Worm (Caenorhabditis elegans) whole organism, L3 larva: ENCODE measurements around the gene C05G5.3.

Experiments
- ZK546.5 ChIP-seq: sonication (generic microtip); optimal IDR thresholded peaks from 2 replicates; lab custom pipeline; 2017; ENCODE audit warnings: missing biosample characterization, missing genetic modification characterization
- aly-2 ChIP-seq: fragments of 150-350 bp; optimal IDR thresholded peaks from 2 replicates; lab custom pipeline; 2014; ENCODE audit warnings: missing biosample characterization, missing genetic modification characterization
- ama-1 ChIP-seq: fragments of 150-350 bp; optimal IDR thresholded peaks from 2 replicates; lab custom pipeline; 2018
- ceh-16 ChIP-seq: sonication (generic microtip); optimal IDR thresholded peaks from 2 replicates; lab custom pipeline; 2017; ENCODE audit warnings: missing biosample characterization, missing genetic modification characterization
- ceh-82 ChIP-seq: fragments of 150-350 bp; optimal IDR thresholded peaks from 2 replicates; lab custom pipeline; 2014; ENCODE audit warnings: missing biosample characterization, missing genetic modification characterization
- daf-12 ChIP-seq: fragments of 150-350 bp; optimal IDR thresholded peaks from 2 replicates; lab custom pipeline; 2014; ENCODE audit warnings: missing biosample characterization, missing genetic modification reagents, missing genetic modification characterization
- elt-2 ChIP-seq: sonication (generic microtip); optimal IDR thresholded peaks from 2 replicates; lab custom pipeline; 2016; ENCODE audit warnings: missing genetic modification reagents, mild to moderate bottlenecking, missing genetic modification characterization, missing compliant biosample characterization
- elt-3 ChIP-seq, 3 experiments: fragments of 150-350 bp in 1 of 3; sonication (generic microtip) in 2 of 3; optimal IDR thresholded peaks; 2 replicates in 2 of 3; 4 replicates in 1 of 3; lab custom pipeline; 2014 to 2017; ENCODE audit warnings: missing biosample characterization in 3 of 3, missing genetic modification characterization in 3 of 3
- eor-1 ChIP-seq, 2 experiments: fragments of 150-350 bp; optimal IDR thresholded peaks; 2 replicates each; lab custom pipeline; 2014 to 2018; ENCODE audit warnings: missing biosample characterization in 2 of 2, missing genetic modification characterization in 2 of 2
- fkh-10 ChIP-seq: sonication (generic microtip); optimal IDR thresholded peaks from 2 replicates; lab custom pipeline; 2017; ENCODE audit warnings: missing biosample characterization, missing genetic modification reagents, missing genetic modification characterization
- fkh-2 ChIP-seq: fragments of 150-350 bp; optimal IDR thresholded peaks from 2 replicates; lab custom pipeline; 2014; ENCODE audit warnings: missing biosample characterization, missing genetic modification reagents, missing genetic modification characterization
- fos-1 ChIP-seq: fragments of 150-350 bp; optimal IDR thresholded peaks from 2 replicates; lab custom pipeline; 2014; ENCODE audit warnings: missing biosample characterization, missing genetic modification characterization
- hmg-11 ChIP-seq: sonication (generic microtip); optimal IDR thresholded peaks from 2 replicates; lab custom pipeline; 2016; ENCODE audit warnings: missing genetic modification characterization, missing compliant biosample characterization
- lin-15B ChIP-seq: fragments of 150-350 bp; optimal IDR thresholded peaks from 2 replicates; lab custom pipeline; 2014; ENCODE audit warnings: missing biosample characterization, missing genetic modification characterization
- lin-39 ChIP-seq: fragments of 150-350 bp; optimal IDR thresholded peaks from 2 replicates; lab custom pipeline; 2018; ENCODE audit warnings: missing biosample characterization, missing genetic modification reagents, missing genetic modification characterization
- lsy-12 ChIP-seq: sonication (generic microtip); optimal IDR thresholded peaks from 2 replicates; lab custom pipeline; 2016; ENCODE audit warnings: mild to moderate bottlenecking, missing genetic modification characterization, missing compliant biosample characterization
- mdl-1 ChIP-seq: fragments of 150-350 bp; optimal IDR thresholded peaks from 2 replicates; lab custom pipeline; 2014; ENCODE audit warnings: missing biosample characterization, missing genetic modification characterization
- mml-1 ChIP-seq: fragments of 150-350 bp; sonication (generic microtip); optimal IDR thresholded peaks from 3 replicates; lab custom pipeline; 2014; ENCODE audit warnings: missing biosample characterization, missing genetic modification characterization
- nfya-1 ChIP-seq: sonication (generic microtip); optimal IDR thresholded peaks from 2 replicates; lab custom pipeline; 2017; ENCODE audit warnings: missing genetic modification characterization, mild to moderate bottlenecking, missing compliant biosample characterization, antibody characterized with exemption, moderate library complexity; ENCODE audit not compliant: insufficient read depth
- nhr-11 ChIP-seq: fragments of 150-350 bp; optimal IDR thresholded peaks from 2 replicates; lab custom pipeline; 2014; ENCODE audit warnings: missing biosample characterization, missing genetic modification characterization
- nhr-12 ChIP-seq: fragments of 150-350 bp; optimal IDR thresholded peaks from 2 replicates; lab custom pipeline; 2014; ENCODE audit warnings: missing biosample characterization, missing genetic modification characterization
- nhr-23 ChIP-seq: fragments of 150-350 bp; optimal IDR thresholded peaks from 2 replicates; lab custom pipeline; 2014; ENCODE audit warnings: missing biosample characterization, missing genetic modification reagents, missing genetic modification characterization
- nhr-25 ChIP-seq: sonication (generic microtip); optimal IDR thresholded peaks from 2 replicates; lab custom pipeline; 2017; ENCODE audit warnings: missing biosample characterization, missing genetic modification characterization
- nhr-28 ChIP-seq: fragments of 150-350 bp; optimal IDR thresholded peaks from 2 replicates; lab custom pipeline; 2014; ENCODE audit warnings: missing biosample characterization, missing genetic modification characterization
- nhr-43 ChIP-seq: sonication (generic microtip); optimal IDR thresholded peaks from 2 replicates; lab custom pipeline; 2016; ENCODE audit warnings: mild to moderate bottlenecking, missing genetic modification characterization, missing compliant biosample characterization; ENCODE audit not compliant: poor library complexity, severe bottlenecking
- nhr-67 ChIP-seq: fragments of 150-350 bp; optimal IDR thresholded peaks from 2 replicates; lab custom pipeline; 2014; ENCODE audit warnings: missing biosample characterization, missing genetic modification characterization
- nhr-76 ChIP-seq: fragments of 150-350 bp; sonication (generic microtip); optimal IDR thresholded peaks from 5 replicates; lab custom pipeline; 2014; ENCODE audit warnings: missing biosample characterization, missing genetic modification characterization
- nhr-77 ChIP-seq: fragments of 150-350 bp; optimal IDR thresholded peaks from 2 replicates; lab custom pipeline; 2014; ENCODE audit warnings: missing biosample characterization, missing genetic modification characterization
- pha-4 ChIP-seq: fragments of 150-350 bp; optimal IDR thresholded peaks from 2 replicates; lab custom pipeline; 2014; ENCODE audit warnings: missing biosample characterization, missing genetic modification reagents, missing genetic modification characterization
- pqm-1 ChIP-seq: fragments of 150-350 bp; optimal IDR thresholded peaks from 2 replicates; lab custom pipeline; 2017; ENCODE audit warnings: missing biosample characterization, missing genetic modification characterization, inconsistent platforms
- sea-2 ChIP-seq: fragments of 150-350 bp; sonication (generic microtip); optimal IDR thresholded peaks from 4 replicates; lab custom pipeline; 2014; ENCODE audit warnings: missing biosample characterization, missing genetic modification reagents, missing genetic modification characterization
- skn-1 ChIP-seq: fragments of 150-350 bp; optimal IDR thresholded peaks from 2 replicates; lab custom pipeline; 2014; ENCODE audit warnings: missing biosample characterization, missing genetic modification characterization
- snpc-4 ChIP-seq: fragments of 150-350 bp; optimal IDR thresholded peaks from 2 replicates; lab custom pipeline; 2014; ENCODE audit warnings: missing biosample characterization, missing genetic modification characterization
- tbx-2 ChIP-seq: sonication (generic microtip); optimal IDR thresholded peaks from 2 replicates; lab custom pipeline; 2016; ENCODE audit warnings: mild to moderate bottlenecking, missing genetic modification characterization, missing compliant biosample characterization
- unc-39 ChIP-seq: sonication (generic microtip); optimal IDR thresholded peaks from 4 replicates; lab custom pipeline; 2017; ENCODE audit warnings: missing biosample characterization, missing genetic modification characterization
- unc-62 ChIP-seq: fragments of 150-350 bp; sonication (generic microtip); optimal IDR thresholded peaks from 4 replicates; lab custom pipeline; 2014; ENCODE audit warnings: missing biosample characterization, missing genetic modification reagents, missing genetic modification characterization
- zag-1 ChIP-seq: fragments of 150-350 bp; optimal IDR thresholded peaks from 2 replicates; lab custom pipeline; 2014; ENCODE audit warnings: missing biosample characterization, missing genetic modification characterization

The C05G5.3 gene

ce11 chrX:14745218-14745617 lies 6.6 kb downstream of the C05G5.3 start:
- TF ChIP-seq eor-1 (tag; optimal IDR thresholded peaks at IDR 0.05; lab: Kevin White, UChicago) (no peak), elt-2 (tag; lab: Kevin White, UChicago) (no peak), daf-12 (tag; lab: Kevin White, UChicago) (no peak), hmg-11 (no peak), pha-4 (tag; lab: Kevin White, UChicago) (peak; percentile 47), nhr-77 (tag; lab: Kevin White, UChicago) (no peak), sea-2 (GFP tag; lab: Kevin White, UChicago) (no peak), nfya-1 (tag; lab: Kevin White, UChicago) (no peak), ceh-16 (tag; lab: Kevin White, UChicago) (no peak), ama-1 (lab: Kevin White, UChicago) (no peak), nhr-23 (tag; lab: Kevin White, UChicago) (peak; percentile 89)

- TF ChIP-seq lsy-12 (tag; lab: Kevin White, UChicago) (no peak), nhr-67 (tag; lab: Kevin White, UChicago) (no peak), hmg-11 (peak; percentile 85), pqm-1 (tag; lab: Kevin White, UChicago) (peak; percentile 39), ZK546.5 (tag; lab: Kevin White, UChicago) (no peak), elt-2 (tag; lab: Kevin White, UChicago) (peak; percentile 15), nhr-77 (tag; lab: Kevin White, UChicago) (no peak), elt-3 (tag; optimal IDR thresholded peaks at IDR 0.05; lab: Kevin White, UChicago) (no peak), nhr-43 (tag; lab: Kevin White, UChicago) (no peak), nhr-11 (tag; lab: Kevin White, UChicago) (no peak), nhr-23 (tag; lab: Kevin White, UChicago) (no peak), nfya-1 (tag; lab: Kevin White, UChicago) (peak; percentile 62), skn-1 (tag; lab: Kevin White, UChicago) (no peak), fos-1 (tag; lab: Kevin White, UChicago) (no peak), nhr-28 (no peak), nhr-25 (tag; lab: Kevin White, UChicago) (no peak), zag-1 (tag; lab: Kevin White, UChicago) (no peak), eor-1 (tag; optimal IDR thresholded peaks at IDR 0.05; lab: Kevin White, UChicago) (no peak), nhr-12 (no peak), sea-2 (GFP tag; lab: Kevin White, UChicago) (no peak), pha-4 (tag; lab: Kevin White, UChicago) (peak; percentile 5), fkh-2 (tag; lab: Kevin White, UChicago) (no peak), mml-1 (tag; lab: Kevin White, UChicago) (no peak), unc-39 (no peak), aly-2 (no peak), fkh-10 (no peak), daf-12 (tag; lab: Kevin White, UChicago) (no peak), lin-39 (tag; lab: Kevin White, UChicago) (peak; percentile 89), tbx-2 (peak; percentile 21), lin-15B (tag; lab: Kevin White, UChicago) (peak; percentile 42), ceh-82 (tag; lab: Kevin White, UChicago) (no peak), ceh-16 (tag; lab: Kevin White, UChicago) (no peak), nhr-76 (tag; lab: Kevin White, UChicago) (no peak), mdl-1 (tag; lab: Kevin White, UChicago) (no peak), snpc-4 (peak; percentile 82)
Measured at ce11 chrX:14744496-14744895, 7.3 kb downstream of the C05G5.3 start.

DNA sequence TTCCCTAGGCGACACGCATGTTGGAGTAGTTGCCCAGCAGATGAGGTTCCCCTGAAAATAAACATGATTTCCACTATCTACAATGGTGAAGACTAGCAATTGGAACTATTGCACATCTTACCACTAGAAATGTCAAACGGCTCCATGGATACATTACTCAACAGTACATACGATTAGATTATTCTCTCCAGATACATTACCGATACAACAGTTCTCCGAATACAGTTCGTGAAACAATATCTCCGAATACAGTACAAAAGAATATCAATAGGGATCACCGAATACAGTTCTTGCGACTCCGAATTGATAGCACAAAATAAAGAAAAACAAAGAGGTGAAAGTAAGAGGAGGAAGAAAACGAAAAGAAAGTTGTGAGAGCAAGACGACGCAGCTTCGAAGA lies 8.0 kb downstream of the C05G5.3 start, which contains the start of gene C05G5.7:
Gene C05G5.7, minus strand, starts transcription at position 1 of the 400 bp plus-strand sequence.
- TF ChIP-seq nhr-25 (tag; lab: Kevin White, UChicago) (no peak), nhr-77 (tag; lab: Kevin White, UChicago) (no peak), nhr-28 (no peak), snpc-4 (no peak), unc-62 (no peak), ZK546.5 (tag; lab: Kevin White, UChicago) (no peak), ama-1 (lab: Kevin White, UChicago) (peak; percentile 7), nhr-12 (no peak)
